Fruit fly (Drosophila melanogaster) whole organism, wandering third instar larva: Measurements from ENCODE around the gene pix.

Experiments used
- CG32264 ChIP-seq: fragments of 200-800 bp; sonication (Bioruptor generic); optimal IDR thresholded peaks from 2 replicates; lab custom pipeline; 2016; ENCODE audit warnings: missing biosample characterization, missing genetic modification characterization
- Myc ChIP-seq: fragments of >200 bp; optimal IDR thresholded peaks from 2 replicates; lab custom pipeline; 2017
- N ChIP-seq: fragments of >200 bp; optimal IDR thresholded peaks from 2 replicates; lab custom pipeline; 2018; ENCODE audit warnings: missing biosample characterization, missing external identifiers, missing genetic modification characterization
- ey ChIP-seq: fragments of 200-800 bp; sonication (Bioruptor generic); optimal IDR thresholded peaks from 2 replicates; lab custom pipeline; 2016; ENCODE audit warnings: missing biosample characterization, missing genetic modification characterization
- h ChIP-seq: fragments of 200-800 bp; sonication (Bioruptor generic); optimal IDR thresholded peaks from 3 replicates; lab custom pipeline; 2016; ENCODE audit warnings: missing biosample characterization, mild to moderate bottlenecking, missing genetic modification characterization
- psq ChIP-seq: fragments of 200-800 bp; sonication (Bioruptor generic); optimal IDR thresholded peaks from 3 replicates; lab custom pipeline; 2017; ENCODE audit warnings: missing biosample characterization, mild to moderate bottlenecking, missing genetic modification characterization, moderate library complexity

- TF ChIP-seq ey (no peak), N (GFP tag; lab: Kevin White, UChicago) (no peak), psq (peak; percentile 33), CG32264 (GFP tag; lab: Kevin White, UChicago) (no peak), h (GFP tag; lab: Kevin White, UChicago) (no peak), Myc (lab: Kevin White, UChicago) (no peak)
These were observed 22.5 kb upstream of the pix start for dm6 chr3L:8996899-8997685.
